Fruit fly (Drosophila melanogaster) whole organism, embryonic: ENCODE data around the gene CG34267.

Experiments
- Atf-2 ChIP-seq: fragments of 200-800 bp; sonication (Bioruptor generic); optimal IDR thresholded peaks from 2 replicates; lab custom pipeline; 2016; ENCODE audit warnings: missing biosample characterization, missing genetic modification characterization
- B-H1 ChIP-seq: fragments of 200-800 bp; sonication (Bioruptor generic); IDR thresholded peaks from 3 replicates; pipeline ENCODE4 v1.3.6; 2022; ENCODE audit warnings: missing biosample characterization, missing genetic modification characterization
- CG10321 ChIP-seq: fragments of 200-800 bp; sonication (Bioruptor generic); IDR thresholded peaks from 2 replicates; pipeline ENCODE4 v1.3.6; 2022; ENCODE audit warnings: missing biosample characterization, missing genetic modification characterization
- CG10366 ChIP-seq: fragments of 200-800 bp; sonication (Bioruptor generic); IDR thresholded peaks from 2 replicates; pipeline ENCODE4 v1.3.6; 2022; ENCODE audit warnings: missing biosample characterization, missing genetic modification characterization
- CG11093 ChIP-seq: fragments of 200-800 bp; sonication (Bioruptor generic); IDR thresholded peaks from 3 replicates; pipeline ENCODE4 v1.3.6; 2022; ENCODE audit warnings: missing biosample characterization, missing genetic modification characterization
- CG11560 ChIP-seq: fragments of 200-800 bp; sonication (Bioruptor generic); IDR thresholded peaks from 3 replicates; pipeline ENCODE4 v1.3.6; 2022; ENCODE audit warnings: missing biosample characterization, missing genetic modification characterization
- CG12155 ChIP-seq: fragments of 200-800 bp; sonication (Bioruptor generic); optimal IDR thresholded peaks from 3 replicates; lab custom pipeline; 2016; ENCODE audit warnings: missing biosample characterization, missing genetic modification characterization
- CG1603 ChIP-seq: fragments of 200-800 bp; sonication (Bioruptor generic); optimal IDR thresholded peaks from 2 replicates; lab custom pipeline; 2019; ENCODE audit warnings: missing biosample characterization, mild to moderate bottlenecking, missing genetic modification characterization, moderate library complexity
- CG17186 ChIP-seq: fragments of 200-800 bp; sonication (Bioruptor generic); optimal IDR thresholded peaks from 3 replicates; lab custom pipeline; 2017; ENCODE audit warnings: missing biosample characterization, missing genetic modification reagents, missing genetic modification characterization
- CG17829 ChIP-seq: fragments of 200-800 bp; optimal IDR thresholded peaks from 2 replicates; lab custom pipeline; 2019; ENCODE audit warnings: missing biosample characterization, mild to moderate bottlenecking, missing genetic modification characterization, moderate library complexity
- CG18764 ChIP-seq: fragments of 200-800 bp; sonication (Bioruptor generic); optimal IDR thresholded peaks from 3 replicates; lab custom pipeline; 2016; ENCODE audit warnings: missing biosample characterization, missing genetic modification characterization
- CG2678 ChIP-seq: fragments of 200-800 bp; sonication (Bioruptor generic); optimal IDR thresholded peaks from 3 replicates; lab custom pipeline; 2019; ENCODE audit warnings: missing biosample characterization, mild to moderate bottlenecking, missing genetic modification characterization, moderate library complexity
- CG2712 ChIP-seq: fragments of 200-800 bp; optimal IDR thresholded peaks from 3 replicates; lab custom pipeline; 2019; ENCODE audit warnings: missing biosample characterization, mild to moderate bottlenecking, missing genetic modification characterization, moderate library complexity
- CG30020 ChIP-seq: fragments of 200-800 bp; optimal IDR thresholded peaks from 2 replicates; lab custom pipeline; 2019; ENCODE audit warnings: missing biosample characterization, mild to moderate bottlenecking, missing genetic modification characterization, moderate library complexity
- CG32532 ChIP-seq: fragments of 200-800 bp; sonication (Bioruptor generic); IDR thresholded peaks from 2 replicates; pipeline ENCODE4 v1.3.6; 2022; ENCODE audit warnings: missing biosample characterization, missing genetic modification characterization
- CG3726 ChIP-seq: fragments of 200-800 bp; sonication (Bioruptor generic); IDR thresholded peaks from 3 replicates; pipeline ENCODE4, ENCODE4 v1.3.6; 2022; ENCODE audit warnings: missing biosample characterization, missing genetic modification characterization
- CG6854 ChIP-seq: fragments of 200-800 bp; sonication (Bioruptor generic); optimal IDR thresholded peaks from 3 replicates; lab custom pipeline; 2017; ENCODE audit warnings: missing biosample characterization, mild to moderate bottlenecking, missing genetic modification characterization
- CG8944 ChIP-seq: fragments of 200-800 bp; sonication (Bioruptor generic); optimal IDR thresholded peaks from 3 replicates; lab custom pipeline; 2016; ENCODE audit warnings: missing biosample characterization, missing genetic modification characterization
- CG9437 ChIP-seq: fragments of 200-800 bp; sonication (Bioruptor generic); optimal IDR thresholded peaks from 2 replicates; lab custom pipeline; 2018; ENCODE audit warnings: missing biosample characterization, mild to moderate bottlenecking, missing genetic modification characterization
- CG9817 ChIP-seq: fragments of 200-800 bp; sonication (Bioruptor generic); optimal IDR thresholded peaks from 2 replicates; lab custom pipeline; 2018; ENCODE audit warnings: missing biosample characterization, mild to moderate bottlenecking, missing genetic modification characterization, moderate library complexity
- D19A ChIP-seq: fragments of 200-800 bp; optimal IDR thresholded peaks from 3 replicates; lab custom pipeline; 2019; ENCODE audit warnings: missing biosample characterization, mild to moderate bottlenecking, missing genetic modification characterization, moderate library complexity
- Dll ChIP-seq: fragments of 200-800 bp; sonication (Bioruptor generic); IDR thresholded peaks from 4 replicates; pipeline ENCODE4 v1.3.6; 2022; ENCODE audit warnings: missing biosample characterization, missing genetic modification characterization; ENCODE audit not compliant: partially characterized antibody
- Dref ChIP-seq: fragments of 200-800 bp; sonication (Bioruptor generic); IDR thresholded peaks from 2 replicates; pipeline ENCODE4 v1.3.6; 2022; ENCODE audit warnings: missing biosample characterization, missing genetic modification characterization
- E2f1 ChIP-seq: fragments of 200-800 bp; sonication (Bioruptor generic); IDR thresholded peaks from 2 replicates; pipeline ENCODE4 v1.3.6; 2022; ENCODE audit warnings: missing biosample characterization, missing genetic modification characterization
- E2f2 ChIP-seq: fragments of 200-800 bp; sonication (Bioruptor generic); IDR thresholded peaks from 2 replicates; pipeline ENCODE4 v1.3.6; 2022; ENCODE audit warnings: missing biosample characterization, missing genetic modification characterization
- Fer1 ChIP-seq: fragments of 200-800 bp; sonication (Bioruptor generic); optimal IDR thresholded peaks from 2 replicates; lab custom pipeline; 2017; ENCODE audit warnings: missing biosample characterization, mild to moderate bottlenecking, missing genetic modification characterization
- Hr78 ChIP-seq, 2 experiments: fragments of 200-800 bp in 1 of 2; fragments of >200 bp in 1 of 2; sonication (Bioruptor generic) in 1 of 2; optimal IDR thresholded peaks; 2 replicates each; lab custom pipeline; 2017 to 2019; ENCODE audit warnings: missing biosample characterization in 2 of 2, missing genetic modification characterization in 2 of 2, mild to moderate bottlenecking in 1 of 2, moderate library complexity in 1 of 2
- MESR4 ChIP-seq: fragments of 200-800 bp; sonication (Bioruptor generic); optimal IDR thresholded peaks from 2 replicates; lab custom pipeline; 2018; ENCODE audit warnings: missing biosample characterization, mild to moderate bottlenecking, missing genetic modification characterization, moderate library complexity
- Med ChIP-seq: fragments of 200-800 bp; sonication (Bioruptor generic); peaks from one replicate; lab custom pipeline; 2016; ENCODE audit warnings: missing biosample characterization, missing genetic modification characterization, mild to moderate bottlenecking, inconsistent platforms, moderate library complexity
- NC2β ChIP-seq: fragments of 200-800 bp; sonication (Bioruptor generic); optimal IDR thresholded peaks from 2 replicates; lab custom pipeline; 2016; ENCODE audit warnings: missing biosample characterization, missing genetic modification characterization
- Sry-β ChIP-seq: fragments of 200-800 bp; sonication (Bioruptor generic); optimal IDR thresholded peaks from 2 replicates; lab custom pipeline; 2018; ENCODE audit warnings: missing biosample characterization, mild to moderate bottlenecking, missing genetic modification characterization, moderate library complexity
- amos ChIP-seq: fragments of 200-800 bp; sonication (Bioruptor generic); IDR thresholded peaks from 2 replicates; pipeline ENCODE4 v1.3.6; 2022; ENCODE audit warnings: missing biosample characterization, missing genetic modification characterization; ENCODE audit not compliant: partially characterized antibody
- aop ChIP-seq: fragments of 200-800 bp; sonication (Bioruptor generic); IDR thresholded peaks from 2 replicates; pipeline ENCODE4 v1.3.6; 2022; ENCODE audit warnings: missing biosample characterization, missing genetic modification characterization
- ash1 ChIP-seq: fragments of 200-800 bp; sonication (Bioruptor generic); optimal IDR thresholded peaks from 2 replicates; lab custom pipeline; 2018; ENCODE audit warnings: missing biosample characterization, mild to moderate bottlenecking, missing genetic modification characterization
- caup ChIP-seq: fragments of 200-800 bp; sonication (Bioruptor generic); optimal IDR thresholded peaks from 3 replicates; lab custom pipeline; 2017; ENCODE audit warnings: missing biosample characterization, mild to moderate bottlenecking, missing genetic modification characterization, moderate library complexity; ENCODE audit not compliant: severe bottlenecking
- chinmo ChIP-seq: fragments of 200-800 bp; sonication (Bioruptor generic); IDR thresholded peaks from 4 replicates; pipeline ENCODE4 v1.3.6; 2022; ENCODE audit warnings: missing biosample characterization, missing genetic modification characterization; ENCODE audit not compliant: partially characterized antibody
- dimm ChIP-seq: fragments of 200-800 bp; sonication (Bioruptor generic); IDR thresholded peaks from 2 replicates; pipeline ENCODE4 v1.3.6; 2022; ENCODE audit warnings: missing biosample characterization, missing genetic modification characterization
- esg ChIP-seq: fragments of 200-800 bp; sonication (Bioruptor generic); conservative IDR thresholded peaks from 2 replicates; pipeline ENCODE4 v1.3.6; 2022; ENCODE audit warnings: missing biosample characterization, missing genetic modification characterization
- gcm ChIP-seq: fragments of 200-800 bp; sonication (Bioruptor generic); optimal IDR thresholded peaks from 2 replicates; lab custom pipeline; 2019; ENCODE audit warnings: missing biosample characterization, mild to moderate bottlenecking, missing genetic modification characterization, moderate library complexity
- gcm2 ChIP-seq: fragments of 200-800 bp; sonication (Bioruptor generic); optimal IDR thresholded peaks from 2 replicates; lab custom pipeline; 2016; ENCODE audit warnings: missing biosample characterization, missing genetic modification characterization
- grn ChIP-seq: fragments of 200-800 bp; sonication (Bioruptor generic); optimal IDR thresholded peaks from 3 replicates; lab custom pipeline; 2017; ENCODE audit warnings: missing biosample characterization, missing genetic modification characterization
- hkb ChIP-seq, 2 experiments: fragments of 200-800 bp in 1 of 2; fragments of >200 bp in 1 of 2; sonication (Bioruptor generic) in 1 of 2; IDR thresholded peaks in 1 of 2; optimal IDR thresholded peaks in 1 of 2; 2 replicates each; pipeline versions ENCODE4 v1.3.6 to Lab custom; 2017 to 2022; ENCODE audit warnings: missing biosample characterization in 1 of 2, missing genetic modification characterization in 1 of 2
- pan ChIP-seq, 4 experiments: fragments of >200 bp in 3 of 4; fragments of 200-800 bp in 1 of 4; sonication (Bioruptor generic) in 1 of 4; optimal IDR thresholded peaks in 3 of 4; IDR thresholded peaks in 1 of 4; 2 replicates each; pipeline versions ENCODE4 v1.3.6 to Lab custom; 2017 to 2022; ENCODE audit warnings: missing biosample characterization in 2 of 4, missing genetic modification characterization in 2 of 4, mixed read lengths in 1 of 4
- pb ChIP-seq: fragments of 200-800 bp; sonication (Bioruptor generic); optimal IDR thresholded peaks from 3 replicates; lab custom pipeline; 2016; ENCODE audit warnings: missing biosample characterization, missing genetic modification characterization
- stc ChIP-seq: fragments of 200-800 bp; sonication (Bioruptor generic); IDR thresholded peaks from 2 replicates; pipeline ENCODE4 v1.3.6; 2022; ENCODE audit warnings: missing biosample characterization, missing genetic modification characterization
- sug ChIP-seq: fragments of 200-800 bp; optimal IDR thresholded peaks from 2 replicates; lab custom pipeline; 2019; ENCODE audit warnings: missing biosample characterization, mild to moderate bottlenecking, missing genetic modification characterization, moderate library complexity
- tio ChIP-seq: fragments of 200-800 bp; sonication (Bioruptor generic); optimal IDR thresholded peaks from 2 replicates; lab custom pipeline; 2017; ENCODE audit warnings: missing biosample characterization, missing genetic modification characterization, inconsistent platforms
- ttk ChIP-seq: fragments of 200-800 bp; sonication (Bioruptor generic); IDR thresholded peaks from 2 replicates; pipeline ENCODE4 v2.1.2; 2022; ENCODE audit warnings: missing biosample characterization, missing genetic modification characterization

The CG34267 gene

DNA sequence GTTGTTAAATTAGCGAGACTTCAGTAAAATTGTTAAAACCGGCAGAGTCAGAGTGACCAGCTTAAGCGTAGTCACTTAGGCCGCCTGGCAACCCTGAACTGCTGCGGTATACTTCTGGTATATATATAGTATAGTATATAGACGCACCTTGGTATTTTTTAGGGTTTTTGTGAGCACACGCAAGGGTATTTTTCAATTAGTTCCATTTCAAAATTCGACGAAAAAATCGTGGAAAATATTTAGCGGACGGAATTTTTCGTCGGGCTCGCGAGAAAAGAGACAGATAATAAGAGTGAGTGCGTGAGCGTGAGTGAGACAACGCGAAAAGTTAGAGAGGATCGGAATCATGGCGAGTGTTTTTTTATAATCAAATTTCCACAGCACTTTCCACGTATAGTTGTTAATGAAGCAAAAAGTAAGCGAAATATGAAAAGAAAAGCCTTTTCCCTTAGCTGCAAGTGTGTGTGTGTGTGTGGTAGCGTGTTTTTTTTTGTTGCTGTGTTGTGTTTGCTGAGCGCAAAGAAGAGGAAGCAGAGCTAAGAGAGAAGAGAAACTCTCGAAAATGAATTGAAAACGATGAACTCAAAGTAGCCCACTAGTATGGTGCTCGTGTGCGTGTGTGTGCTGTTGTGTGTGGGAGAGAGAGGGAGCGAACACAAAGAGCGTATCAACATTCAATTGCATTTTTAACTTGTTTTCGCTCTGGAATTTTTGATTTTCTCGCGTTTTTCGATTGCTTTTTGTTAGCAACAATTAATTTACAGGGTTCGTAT is 42.8 kb upstream of the CG34267 start, which contains the start of the genes Cypl and Hipk (continued):
- TF ChIP-seq Sry-β (GFP tag; lab: Kevin White, UChicago) (no peak), CG12155 (GFP tag; lab: Kevin White, UChicago) (peak; percentile 24), CG17186 (GFP tag; lab: Kevin White, UChicago) (peak; percentile 37), NC2β (peak; percentile 17), CG2712 (tag; lab: Kevin White, UChicago) (peak; percentile 53), CG1603 (tag; lab: Kevin White, UChicago) (peak; percentile 88), Atf-2 (GFP tag; lab: Kevin White, UChicago) (no peak), gcm2 (GFP tag; lab: Kevin White, UChicago) (no peak), CG3726 (GFP tag; lab: Robert Waterston, UW) (no peak), grn (GFP tag; lab: Kevin White, UChicago) (no peak), CG30020 (tag; lab: Kevin White, UChicago) (peak; percentile 26), sug (tag; lab: Kevin White, UChicago) (peak; percentile 13), CG10321 (GFP tag; lab: Robert Waterston, UW) (peak; percentile 77), CG9437 (no peak), CG17829 (tag; lab: Kevin White, UChicago) (peak; percentile 39), D19A (tag; lab: Kevin White, UChicago) (no peak), stc (GFP tag; lab: Robert Waterston, UW) (no peak), E2f2 (GFP tag; lab: Robert Waterston, UW) (peak; percentile 49), pan (optimal IDR thresholded peaks at IDR 0.05; lab: Kevin White, UChicago) (no peak), pan (GFP tag; optimal IDR thresholded peaks at IDR 0.05 in 1 of 2, IDR thresholded peaks at IDR 0.05 in 1 of 2) (no peak), CG18764 (GFP tag; lab: Kevin White, UChicago) (no peak), hkb (optimal IDR thresholded peaks at IDR 0.05; lab: Kevin White, UChicago) (peak; percentile 87), hkb (GFP tag; IDR thresholded peaks at IDR 0.05; lab: Robert Waterston, UW) (no peak), B-H1 (no peak; the same call in 2 of the 3 replicates), CG32532 (no peak), Dll (peak; percentile 23; the same call in 2 of the 4 replicates), gcm (no peak), esg (GFP tag; lab: Robert Waterston, UW) (no peak), dimm (GFP tag; lab: Robert Waterston, UW) (no peak), amos (GFP tag; lab: Robert Waterston, UW) (peak; percentile 57; the same call in 1 of the 2 replicates), CG8944 (GFP tag; lab: Kevin White, UChicago) (no peak), CG6854 (peak; percentile 66), ttk (GFP tag; lab: Robert Waterston, UW) (no peak), Fer1 (GFP tag; lab: Kevin White, UChicago) (peak; percentile 64), chinmo (peak; percentile 82; the same call in 2 of the 4 replicates), MESR4 (peak; percentile 79), CG9817 (tag; lab: Kevin White, UChicago) (no peak), aop (GFP tag; lab: Robert Waterston, UW) (no peak), tio (GFP tag; lab: Kevin White, UChicago) (no peak), Dref (GFP tag; lab: Robert Waterston, UW) (peak; percentile 51), E2f1 (GFP tag; lab: Robert Waterston, UW) (peak; percentile 10; the same call in 1 of the 2 replicates), CG10366 (GFP tag; lab: Robert Waterston, UW) (no peak), pb (GFP tag; lab: Kevin White, UChicago) (peak; percentile 27), ash1 (no peak), caup (GFP tag; lab: Kevin White, UChicago) (peak; percentile 69), Med (GFP tag; lab: Kevin White, UChicago) (peak; percentile 85), CG2678 (peak; percentile 39), CG11560 (tag; lab: Robert Waterston, UW) (no peak), Hr78 (GFP tag; optimal IDR thresholded peaks at IDR 0.05; lab: Kevin White, UChicago) (no peak), CG11093 (no peak)
